Worm (Caenorhabditis elegans): ENCODE data around the gene F47G9.6.
"Not testable (repeated sequence)": the region's sequence is repeated elsewhere in the genome, so short reads cannot be mapped to it uniquely, and the experiment has no call there.

Gene F47G9.6

DNA sequence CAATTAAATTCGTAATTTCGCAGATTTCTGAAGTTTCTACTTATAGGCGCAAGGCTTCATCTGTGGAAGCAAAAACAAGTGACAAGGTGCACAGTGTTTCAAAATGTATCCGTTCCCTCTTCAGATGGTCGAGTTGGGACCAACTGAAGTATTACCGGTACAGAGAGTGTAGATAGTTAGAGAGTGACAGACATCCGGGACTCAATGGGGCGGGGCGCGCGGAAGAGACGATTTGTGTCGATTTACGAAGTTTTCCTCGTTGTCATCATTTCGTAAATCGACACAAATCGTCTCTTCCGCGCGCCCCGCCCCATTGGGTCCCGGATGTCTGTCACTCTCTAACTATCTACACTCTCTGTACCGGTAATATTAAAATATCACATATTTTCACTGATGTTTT is 43.1 kb upstream of the F47G9.6 start, which contains the start of gene C03E10.3:
TSS of gene C03E10.3 (plus strand) at position 301 of the 400 bp plus-strand sequence.
- not testable (repeated sequence) for TF ChIP-seq pha-2, nfya-1, ceh-31 (tag; optimal IDR thresholded peaks at IDR 0.05)

ce11 chrV:11290888-11291287 is 38.3 kb upstream of the F47G9.6 start, which contains the start of gene C03E10.1:
Gene C03E10.1, plus strand, starts transcription at chrV:11291188.
- TF ChIP-seq odd-2 (tag; optimal IDR thresholded peaks at IDR 0.05) = no peak
- TF ChIP-seq eyg-1 (tag; optimal IDR thresholded peaks at IDR 0.05) = no peak
- TF ChIP-seq ceh-19 (GFP tag; optimal IDR thresholded peaks at IDR 0.05) = no peak
- no peak for TF ChIP-seq syd-9 (tag; optimal IDR thresholded peaks at IDR 0.05)
- no peak for TF ChIP-seq sox-2 (GFP tag; IDR thresholded peaks at IDR 0.05)
- TF ChIP-seq ceh-48 (tag; optimal IDR thresholded peaks at IDR 0.05) = no peak
- no peak for TF ChIP-seq ceh-2 (tag; optimal IDR thresholded peaks at IDR 0.05)
- TF ChIP-seq fkh-6 (tag; optimal IDR thresholded peaks at IDR 0.05) = no peak
- TF ChIP-seq lim-6 (tag; optimal IDR thresholded peaks at IDR 0.05) = no peak
- TF ChIP-seq ceh-45 (GFP tag; IDR thresholded peaks at IDR 0.05) = no peak
- no peak for TF ChIP-seq fkh-10 (GFP tag; optimal IDR thresholded peaks at IDR 0.05)
- no peak for TF ChIP-seq ceh-31 (tag; optimal IDR thresholded peaks at IDR 0.05)
- TF ChIP-seq madf-2 (tag; optimal IDR thresholded peaks at IDR 0.05) = no peak
- no peak for TF ChIP-seq pax-1 (tag; optimal IDR thresholded peaks at IDR 0.05)
- TF ChIP-seq dmd-4 (tag; optimal IDR thresholded peaks at IDR 0.05; ENCODE audit: borderline replicate concordance) = no peak

DNA sequence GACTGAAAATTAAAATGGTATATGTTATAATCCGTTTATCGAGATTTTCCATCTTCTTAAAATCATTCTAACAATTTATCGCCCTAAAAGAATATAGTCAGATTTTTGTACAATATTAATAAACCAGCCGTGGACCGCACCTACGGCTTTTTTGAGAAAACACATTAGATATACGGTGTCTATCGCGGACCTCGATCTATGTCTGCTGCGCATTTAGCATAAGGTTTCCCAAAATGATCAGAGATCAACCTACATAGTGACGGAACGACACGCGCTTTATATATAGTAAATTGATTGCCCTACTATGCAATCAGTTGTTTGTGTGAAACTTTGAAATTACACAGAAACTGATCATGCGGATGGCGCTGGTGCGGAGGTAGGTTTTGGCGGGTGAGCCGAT is 36.5 kb upstream of the F47G9.6 start:
- TF ChIP-seq ets-4 (tag; optimal IDR thresholded peaks at IDR 0.05) (no peak), pat-9 (tag; optimal IDR thresholded peaks at IDR 0.05) (no peak), gmeb-2 (tag; optimal IDR thresholded peaks at IDR 0.05) (no peak), dmd-4 (tag; optimal IDR thresholded peaks at IDR 0.05; ENCODE audit: borderline replicate concordance) (no peak), ceh-45 (GFP tag; IDR thresholded peaks at IDR 0.05) (no peak), rnt-1 (tag; optimal IDR thresholded peaks at IDR 0.05) (no peak), ttx-3 (tag; optimal IDR thresholded peaks at IDR 0.05) (no peak), lin-11 (tag; optimal IDR thresholded peaks at IDR 0.05) (no peak), hlh-15 (tag; optimal IDR thresholded peaks at IDR 0.05) (no peak), zip-5 (tag; optimal IDR thresholded peaks at IDR 0.05) (no peak), eyg-1 (tag; optimal IDR thresholded peaks at IDR 0.05) (no peak), ceh-2 (tag; optimal IDR thresholded peaks at IDR 0.05) (no peak), K02D7.2 (tag; optimal IDR thresholded peaks at IDR 0.05) (no peak), hlh-13 (GFP tag; optimal IDR thresholded peaks at IDR 0.05) (no peak), fkh-10 (GFP tag; optimal IDR thresholded peaks at IDR 0.05) (no peak), ceh-14 (tag; optimal IDR thresholded peaks at IDR 0.05) (no peak), ztf-16 (tag; optimal IDR thresholded peaks at IDR 0.05) (no peak), sox-2 (GFP tag; IDR thresholded peaks at IDR 0.05) (no peak), sox-4 (tag; optimal IDR thresholded peaks at IDR 0.05) (no peak), sdc-2 (tag; optimal IDR thresholded peaks at IDR 0.05) (no peak)

DNA sequence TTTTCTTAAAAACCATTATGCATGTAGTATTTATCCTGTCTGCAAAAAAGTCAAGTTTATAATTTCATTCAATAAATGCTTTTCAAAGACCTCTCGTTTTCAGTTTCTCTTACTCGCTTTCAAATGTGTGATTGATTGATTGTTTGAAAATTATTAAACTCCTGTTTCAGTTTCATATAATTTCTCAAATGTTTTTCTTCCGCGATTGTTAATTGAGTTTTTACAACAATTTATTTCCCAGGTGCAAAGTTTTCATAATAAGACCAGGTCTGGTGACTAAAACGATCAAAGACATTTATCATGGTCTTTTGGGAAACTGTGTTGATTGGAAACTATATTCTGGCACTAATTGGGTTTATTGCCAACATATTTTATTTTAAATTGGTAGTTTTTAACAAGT is 34.8 kb upstream of the F47G9.6 start, which contains the start of gene T03F7.6:
TSS of gene T03F7.6 (plus strand) at position 301 of the 400 bp plus-strand sequence.
- TF ChIP-seq pros-1 (tag; optimal IDR thresholded peaks at IDR 0.05) (no peak), che-1 (tag; optimal IDR thresholded peaks at IDR 0.05) (no peak), F13H6.1 (tag; optimal IDR thresholded peaks at IDR 0.05) (no peak), ceh-48 (tag; optimal IDR thresholded peaks at IDR 0.05) (no peak), ceh-19 (GFP tag; optimal IDR thresholded peaks at IDR 0.05) (no peak), ceh-14 (tag; optimal IDR thresholded peaks at IDR 0.05) (no peak), fax-1 (tag; optimal IDR thresholded peaks at IDR 0.05) (no peak), ceh-45 (GFP tag; IDR thresholded peaks at IDR 0.05) (no peak), eyg-1 (tag; optimal IDR thresholded peaks at IDR 0.05) (no peak), sdc-2 (tag; optimal IDR thresholded peaks at IDR 0.05) (no peak), ref-2 (tag; optimal IDR thresholded peaks at IDR 0.05) (no peak)

Measured in whole organism, late embryonic.